Fruit fly (Drosophila melanogaster) whole organism, prepupa: ENCODE results near the gene CG14277.

ENCODE experiments used
- Blimp-1 ChIP-seq: fragments of 200-800 bp; sonication (Bioruptor generic); optimal IDR thresholded peaks from 3 replicates; lab custom pipeline; 2017; ENCODE audit warnings: missing biosample characterization, missing genetic modification characterization, mild to moderate bottlenecking, moderate library complexity, missing genetic modification reagents
- CG15336 ChIP-seq: fragments of 200-800 bp; sonication (Bioruptor generic); IDR thresholded peaks from 2 replicates; pipeline ENCODE4 v1.3.6; 2022; ENCODE audit warnings: missing biosample characterization, missing genetic modification characterization
- CG3919 ChIP-seq: fragments of 200-800 bp; sonication (Bioruptor generic); optimal IDR thresholded peaks from 3 replicates; lab custom pipeline; 2016; ENCODE audit warnings: missing biosample characterization, missing genetic modification characterization
- Ets21C ChIP-seq: fragments of 200-800 bp; sonication (Bioruptor generic); optimal IDR thresholded peaks from 3 replicates; lab custom pipeline; 2016; ENCODE audit warnings: missing biosample characterization, missing genetic modification characterization
- Hr4 ChIP-seq: fragments of 200-800 bp; sonication (Bioruptor generic); optimal IDR thresholded peaks from 3 replicates; lab custom pipeline; 2016; ENCODE audit warnings: missing biosample characterization, missing genetic modification characterization
- Met ChIP-seq: fragments of 200-800 bp; sonication (Bioruptor generic); optimal IDR thresholded peaks from 3 replicates; lab custom pipeline; 2016; ENCODE audit warnings: missing biosample characterization, missing genetic modification characterization
- Sox102F ChIP-seq: fragments of 200-800 bp; sonication (Bioruptor generic); optimal IDR thresholded peaks from 2 replicates; lab custom pipeline; 2016; ENCODE audit warnings: missing biosample characterization, mild to moderate bottlenecking, missing genetic modification characterization
- achi ChIP-seq: fragments of 200-800 bp; sonication (Bioruptor generic); optimal IDR thresholded peaks from 3 replicates; lab custom pipeline; 2016; ENCODE audit warnings: missing biosample characterization, missing genetic modification characterization
- fkh ChIP-seq: fragments of 200-800 bp; sonication (Bioruptor generic); optimal IDR thresholded peaks from 3 replicates; lab custom pipeline; 2017; ENCODE audit warnings: missing biosample characterization, mild to moderate bottlenecking, missing genetic modification characterization, moderate library complexity
- pdm3 ChIP-seq: fragments of 200-800 bp; sonication (Bioruptor generic); optimal IDR thresholded peaks from 3 replicates; lab custom pipeline; 2016; ENCODE audit warnings: missing biosample characterization, missing genetic modification characterization
- salr ChIP-seq, 2 experiments: fragments of 200-800 bp; sonication (Bioruptor generic); optimal IDR thresholded peaks; 3 replicates each; lab custom pipeline; 2016 to 2018; ENCODE audit warnings: missing biosample characterization in 2 of 2, missing genetic modification characterization in 2 of 2, mild to moderate bottlenecking in 1 of 2
- spab ChIP-seq: fragments of 200-800 bp; sonication (Bioruptor generic); optimal IDR thresholded peaks from 2 replicates; lab custom pipeline; 2017; ENCODE audit warnings: missing biosample characterization, mild to moderate bottlenecking, missing genetic modification characterization, missing genetic modification reagents
- vri ChIP-seq: fragments of 200-800 bp; sonication (Bioruptor generic); optimal IDR thresholded peaks from 3 replicates; lab custom pipeline; 2016; ENCODE audit warnings: missing biosample characterization, mild to moderate bottlenecking, missing genetic modification characterization

DNA sequence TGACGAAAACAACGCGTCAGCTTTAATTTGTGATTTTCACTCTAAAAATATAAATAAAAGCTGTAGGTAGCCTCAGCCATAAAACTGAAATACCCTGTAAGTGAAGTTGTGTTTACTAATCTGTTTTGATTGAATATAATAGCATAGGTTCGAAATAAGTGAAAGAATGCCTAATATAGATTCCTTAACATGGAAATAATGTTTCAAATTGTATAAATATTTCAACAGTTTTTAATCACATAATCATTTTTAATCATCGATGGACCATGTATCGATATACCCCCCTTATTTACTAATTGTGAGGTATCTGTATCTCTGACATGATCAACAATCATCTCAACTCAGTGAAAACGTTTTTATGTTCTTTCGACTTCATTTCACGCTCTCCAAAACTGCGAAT, 13.1 kb downstream of the CG14277 start:
- TF ChIP-seq spab (GFP tag; lab: Kevin White, UChicago): no peak
- peak; percentile 39; the same call in 1 of the 2 replicates for TF ChIP-seq CG15336 (GFP tag; lab: Robert Waterston, UW)
- no peak for TF ChIP-seq CG3919 (GFP tag; lab: Kevin White, UChicago)
- no peak for TF ChIP-seq Hr4
- TF ChIP-seq Sox102F (GFP tag; lab: Kevin White, UChicago): no peak
- TF ChIP-seq vri (GFP tag; lab: Kevin White, UChicago): no peak
- TF ChIP-seq fkh (GFP tag; lab: Kevin White, UChicago): no peak
- no peak for TF ChIP-seq Blimp-1
- no peak for TF ChIP-seq Ets21C (GFP tag; lab: Kevin White, UChicago)
- peak; percentile 4 for TF ChIP-seq pdm3
- TF ChIP-seq Met: peak; percentile 27
- TF ChIP-seq salr (GFP tag; optimal IDR thresholded peaks at IDR 0.05; lab: Kevin White, UChicago): no peak
- peak; percentile 21 for TF ChIP-seq achi (GFP tag; lab: Kevin White, UChicago)
